Worm (Caenorhabditis elegans) whole organism, early embryonic: ENCODE results near the gene K01A11.1.

Source experiments
- F13C5.2 ChIP-seq: sonication (generic microtip); optimal IDR thresholded peaks from 2 replicates; lab custom pipeline; 2017; ENCODE audit warnings: mild to moderate bottlenecking, missing genetic modification characterization, inconsistent platforms, missing compliant biosample characterization
- ama-1 ChIP-seq: fragments of 150-350 bp; optimal IDR thresholded peaks from 2 replicates; lab custom pipeline; 2014
- ceh-13 ChIP-seq: fragments of 200-800 bp; sonication (Bioruptor generic); optimal IDR thresholded peaks from 2 replicates; lab custom pipeline; 2018; ENCODE audit warnings: mild to moderate bottlenecking, missing genetic modification characterization, missing compliant biosample characterization
- flt-1 ChIP-seq: fragments of 200-800 bp; sonication (Bioruptor generic); IDR thresholded peaks from 2 replicates; pipeline ENCODE4 v1.3.6; 2022; ENCODE audit warnings: missing genetic modification characterization, missing compliant biosample characterization

DNA sequence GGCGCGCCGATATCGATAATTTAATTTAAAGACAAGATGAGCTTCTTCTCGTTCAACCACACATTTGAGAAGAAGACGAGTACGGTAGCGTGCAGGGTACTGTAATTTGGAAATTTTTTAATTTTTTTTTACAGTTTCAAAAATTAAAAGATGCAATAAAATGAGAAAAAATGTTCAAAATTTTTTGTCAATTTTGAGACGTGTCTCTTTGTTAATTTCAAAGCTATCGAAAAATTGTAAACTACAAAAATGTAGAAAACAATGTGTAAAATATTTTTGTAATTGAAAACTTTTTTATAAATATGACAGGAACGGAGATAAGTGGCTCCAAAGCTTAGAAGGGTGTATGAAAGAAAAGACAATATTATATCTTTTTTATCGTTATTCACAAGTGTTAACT is at the start of gene K01A11.1:
- TF ChIP-seq ama-1 (lab: Kevin White, UChicago) (no peak), F13C5.2 (tag; lab: Kevin White, UChicago) (no peak), flt-1 (GFP tag; lab: Robert Waterston, UW) (no peak), ceh-13 (GFP tag; lab: Kevin White, UChicago) (no peak)
